Fruit fly (Drosophila melanogaster) whole organism, pupa: Measurements from ENCODE around the gene Osi22.

Experiments
- CG10348 ChIP-seq: fragments of 200-800 bp; sonication (Bioruptor generic); IDR thresholded peaks from 2 replicates; pipeline ENCODE4 v1.3.6; 2022; ENCODE audit warnings: missing biosample characterization, missing genetic modification characterization
- CG12605 ChIP-seq: fragments of 200-800 bp; sonication (Bioruptor generic); IDR thresholded peaks from 2 replicates; pipeline ENCODE4 v1.3.6; 2022; ENCODE audit warnings: missing biosample characterization, missing genetic modification characterization
- CG13204 ChIP-seq: fragments of 200-800 bp; sonication (Bioruptor generic); optimal IDR thresholded peaks from 2 replicates; lab custom pipeline; 2018; ENCODE audit warnings: missing biosample characterization, mild to moderate bottlenecking, missing genetic modification characterization, moderate library complexity
- CG14655 ChIP-seq: fragments of 200-800 bp; sonication (Bioruptor generic); optimal IDR thresholded peaks from 3 replicates; lab custom pipeline; 2017; ENCODE audit warnings: mild to moderate bottlenecking, missing biosample characterization, missing genetic modification reagents, missing genetic modification characterization
- CG15710 ChIP-seq: fragments of 200-800 bp; sonication (Bioruptor generic); optimal IDR thresholded peaks from 2 replicates; lab custom pipeline; 2018; ENCODE audit warnings: missing biosample characterization, mild to moderate bottlenecking, missing genetic modification characterization, moderate library complexity
- CG17806 ChIP-seq: fragments of 200-800 bp; sonication (Bioruptor generic); optimal IDR thresholded peaks from 2 replicates; lab custom pipeline; 2018; ENCODE audit warnings: missing biosample characterization, mild to moderate bottlenecking, missing genetic modification characterization, moderate library complexity
- CG34367 ChIP-seq: fragments of 200-800 bp; sonication (Bioruptor generic); optimal IDR thresholded peaks from 2 replicates; lab custom pipeline; 2018; ENCODE audit warnings: missing biosample characterization, mild to moderate bottlenecking, missing genetic modification characterization
- CG4496 ChIP-seq: fragments of 200-800 bp; sonication (Bioruptor generic); IDR thresholded peaks from 3 replicates; pipeline ENCODE4 v1.3.6; 2022; ENCODE audit warnings: missing biosample characterization, missing genetic modification characterization
- CG8159 ChIP-seq: fragments of 200-800 bp; sonication (Bioruptor generic); optimal IDR thresholded peaks from 3 replicates; lab custom pipeline; 2018; ENCODE audit warnings: missing biosample characterization, mild to moderate bottlenecking, missing genetic modification characterization, moderate library complexity
- CG8301 ChIP-seq: fragments of 200-800 bp; sonication (Bioruptor generic); optimal IDR thresholded peaks from 2 replicates; lab custom pipeline; 2018; ENCODE audit warnings: missing biosample characterization, mild to moderate bottlenecking, missing genetic modification characterization
- CG9948 ChIP-seq: fragments of 200-800 bp; sonication (Bioruptor generic); optimal IDR thresholded peaks from 2 replicates; lab custom pipeline; 2018; ENCODE audit warnings: missing biosample characterization, mild to moderate bottlenecking, missing genetic modification characterization, moderate library complexity
- D1 ChIP-seq: fragments of 200-800 bp; sonication (Bioruptor generic); optimal IDR thresholded peaks from 2 replicates; lab custom pipeline; 2018; ENCODE audit warnings: missing biosample characterization, mild to moderate bottlenecking, missing genetic modification characterization, moderate library complexity
- EcR ChIP-seq: fragments of 200-800 bp; sonication (Bioruptor generic); optimal IDR thresholded peaks from 3 replicates; lab custom pipeline; 2019; ENCODE audit warnings: missing biosample characterization, missing genetic modification characterization, mild to moderate bottlenecking, moderate library complexity, missing genetic modification reagents
- Ets98B ChIP-seq: fragments of 200-800 bp; sonication (Bioruptor generic); IDR thresholded peaks from 2 replicates; pipeline ENCODE4 v1.3.6; 2022; ENCODE audit warnings: missing biosample characterization, missing genetic modification characterization
- Pif1A ChIP-seq: fragments of 200-800 bp; sonication (Bioruptor generic); optimal IDR thresholded peaks from 3 replicates; lab custom pipeline; 2016; ENCODE audit warnings: missing biosample characterization, missing genetic modification characterization
- Pif1B ChIP-seq: fragments of 200-800 bp; sonication (Bioruptor generic); optimal IDR thresholded peaks from 3 replicates; lab custom pipeline; 2016; ENCODE audit warnings: missing biosample characterization, missing genetic modification characterization
- Snoo ChIP-seq: fragments of 200-800 bp; sonication (Bioruptor generic); optimal IDR thresholded peaks from 3 replicates; lab custom pipeline; 2017; ENCODE audit warnings: missing biosample characterization, mild to moderate bottlenecking, missing genetic modification characterization, inconsistent platforms
- fd96Ca ChIP-seq: fragments of 200-800 bp; sonication (Bioruptor generic); IDR thresholded peaks from 3 replicates; pipeline ENCODE4 v1.3.6; 2022; ENCODE audit warnings: missing biosample characterization, missing genetic modification characterization
- gl ChIP-seq: fragments of 200-800 bp; sonication (Bioruptor generic); optimal IDR thresholded peaks from 2 replicates; lab custom pipeline; 2018; ENCODE audit warnings: missing biosample characterization, mild to moderate bottlenecking, missing genetic modification characterization
- rn ChIP-seq: fragments of 200-800 bp; sonication (Bioruptor generic); IDR thresholded peaks from 2 replicates; pipeline ENCODE4 v1.3.6; 2022; ENCODE audit warnings: missing biosample characterization, missing genetic modification characterization

The Osi22 gene

dm6 chr3R:13285110-13285509, 5.3 kb upstream of the Osi22 start:
- TF ChIP-seq CG15710 (no peak), CG4496 (GFP tag; lab: Robert Waterston, UW) (no peak), CG13204 (GFP tag; lab: Kevin White, UChicago) (no peak), CG34367 (tag; lab: Kevin White, UChicago) (no peak), CG10348 (GFP tag; lab: Robert Waterston, UW) (no peak), CG8301 (tag; lab: Kevin White, UChicago) (no peak), CG14655 (no peak), EcR (GFP tag; lab: Kevin White, UChicago) (no peak), Pif1B (no peak), CG9948 (no peak), rn (GFP tag; lab: Robert Waterston, UW) (no peak), D1 (tag; lab: Kevin White, UChicago) (no peak), Pif1A (no peak), Snoo (tag; lab: Kevin White, UChicago) (no peak), gl (tag; lab: Kevin White, UChicago) (no peak), Ets98B (no peak), CG8159 (tag; lab: Kevin White, UChicago) (no peak), CG17806 (tag; lab: Kevin White, UChicago) (no peak), CG12605 (GFP tag; lab: Robert Waterston, UW) (no peak)

dm6 chr3R:13286118-13286579, 4.3 kb upstream of the Osi22 start, which contains the start of gene CG15888:
Gene CG15888 (minus strand): TSS chr3R:13286529.
- TF ChIP-seq Snoo (tag; lab: Kevin White, UChicago) (no peak), CG17806 (tag; lab: Kevin White, UChicago) (no peak), CG8159 (tag; lab: Kevin White, UChicago) (no peak), CG8301 (tag; lab: Kevin White, UChicago) (no peak), Pif1B (no peak), Pif1A (no peak), CG14655 (no peak), fd96Ca (GFP tag; lab: Robert Waterston, UW) (no peak), CG15710 (no peak), D1 (tag; lab: Kevin White, UChicago) (no peak), EcR (GFP tag; lab: Kevin White, UChicago) (no peak)
- TF ChIP-seq, all 21 proteins: peak for 0

- no peak for TF ChIP-seq CG15710
- no peak for TF ChIP-seq CG13204 (GFP tag; lab: Kevin White, UChicago)
- no peak for TF ChIP-seq CG17806 (tag; lab: Kevin White, UChicago)
- no peak for TF ChIP-seq Pif1B
Measured at dm6 chr3R:13288763-13289312, 1.6 kb upstream of the Osi22 start, which contains the start of gene apn. Gene apn (minus strand): TSS chr3R:13288813.

dm6 chr3R:13293148-13293756, 2.8 kb downstream of the Osi22 start, which contains the start of gene wntD:
Gene wntD (minus strand): TSS chr3R:13293198.
- no peak for TF ChIP-seq CG12605 (GFP tag; lab: Robert Waterston, UW)
- TF ChIP-seq D1 (tag; lab: Kevin White, UChicago) = no peak
- TF ChIP-seq CG8301 (tag; lab: Kevin White, UChicago) = no peak
- TF ChIP-seq CG10348 (GFP tag; lab: Robert Waterston, UW) = no peak
- TF ChIP-seq Snoo (tag; lab: Kevin White, UChicago) = no peak
- TF ChIP-seq CG14655 = no peak
- no peak for TF ChIP-seq Ets98B
- no peak for TF ChIP-seq EcR (GFP tag; lab: Kevin White, UChicago)
- TF ChIP-seq, all 21 proteins: peak for 0

- no peak for TF ChIP-seq CG13204 (GFP tag; lab: Kevin White, UChicago)
- no peak for TF ChIP-seq CG14655
- no peak for TF ChIP-seq CG10348 (GFP tag; lab: Robert Waterston, UW)
- no peak for TF ChIP-seq CG8301 (tag; lab: Kevin White, UChicago)
- no peak for TF ChIP-seq CG8159 (tag; lab: Kevin White, UChicago)
- TF ChIP-seq gl (tag; lab: Kevin White, UChicago) = no peak
- no peak for TF ChIP-seq Pif1B
- no peak for TF ChIP-seq Snoo (tag; lab: Kevin White, UChicago)
- no peak for TF ChIP-seq rn (GFP tag; lab: Robert Waterston, UW)
- TF ChIP-seq, all 21 proteins: peak for 0
Measured at dm6 chr3R:13294461-13294860, 4.0 kb downstream of the Osi22 start, which contains the start of gene CG8773. Gene CG8773 (plus strand): TSS chr3R:13294748.

dm6 chr3R:13298114-13298818, 7.8 kb downstream of the Osi22 start, which contains the start of gene CG8774:
Gene CG8774 (plus strand): TSS chr3R:13298768.
- TF ChIP-seq Pif1B (no peak), CG12605 (GFP tag; lab: Robert Waterston, UW) (no peak), CG17806 (tag; lab: Kevin White, UChicago) (no peak), Ets98B (no peak), CG34367 (tag; lab: Kevin White, UChicago) (no peak)
